Worm (Caenorhabditis elegans) whole organism, L4 larva: Measurements from ENCODE around the gene F52H2.3.

Experiments
- F44E2.7 ChIP-seq: fragments of 200-800 bp; sonication (Bioruptor generic); IDR thresholded peaks from 2 replicates; pipeline ENCODE4 v2.1.2; 2022; ENCODE audit warnings: missing genetic modification characterization, missing compliant biosample characterization
- R02D3.7 ChIP-seq: fragments of 150-350 bp; sonication (generic microtip); optimal IDR thresholded peaks from 3 replicates; lab custom pipeline; 2014; ENCODE audit warnings: missing biosample characterization, missing genetic modification characterization
- Y48G9A.11 ChIP-seq: fragments of 200-800 bp; sonication (Bioruptor generic); IDR thresholded peaks from 2 replicates; pipeline ENCODE4 v1.3.6; 2022; ENCODE audit warnings: missing genetic modification reagents, missing genetic modification characterization, missing compliant biosample characterization
- ZK546.5 ChIP-seq, 2 experiments: sonication (generic microtip); optimal IDR thresholded peaks; 2 replicates each; lab custom pipeline; 2017; ENCODE audit warnings: missing biosample characterization in 2 of 2, missing genetic modification characterization in 2 of 2
- ama-1 ChIP-seq: fragments of 150-350 bp; optimal IDR thresholded peaks from 2 replicates; lab custom pipeline; 2014; ENCODE audit warnings: inconsistent platforms, mixed read lengths
- ces-1 ChIP-seq: fragments of 150-350 bp; sonication (generic microtip); optimal IDR thresholded peaks from 4 replicates; lab custom pipeline; 2014; ENCODE audit warnings: missing biosample characterization, missing genetic modification reagents, missing genetic modification characterization
- ctbp-1 ChIP-seq: fragments of 200-800 bp; sonication (Bioruptor generic); IDR thresholded peaks from 2 replicates; pipeline ENCODE4 v1.3.6; 2022; ENCODE audit warnings: missing genetic modification reagents, missing genetic modification characterization, missing compliant biosample characterization
- daf-8 ChIP-seq: fragments of 200-800 bp; sonication (Bioruptor generic); IDR thresholded peaks from 2 replicates; pipeline ENCODE4 v1.3.6; 2022; ENCODE audit warnings: missing genetic modification characterization, missing compliant biosample characterization
- fkh-10 ChIP-seq: fragments of 150-350 bp; optimal IDR thresholded peaks from 2 replicates; lab custom pipeline; 2014; ENCODE audit warnings: missing biosample characterization, missing genetic modification reagents, missing genetic modification characterization
- lin-1 ChIP-seq: fragments of 200-800 bp; sonication (Bioruptor generic); IDR thresholded peaks from 2 replicates; pipeline ENCODE4 v1.3.6; 2022; ENCODE audit warnings: missing genetic modification reagents, missing genetic modification characterization, missing compliant biosample characterization
- lin-13 ChIP-seq: fragments of 150-350 bp; optimal IDR thresholded peaks from 2 replicates; lab custom pipeline; 2014; ENCODE audit warnings: missing biosample characterization, missing genetic modification reagents, missing genetic modification characterization
- lir-3 ChIP-seq: sonication (generic microtip); optimal IDR thresholded peaks from 2 replicates; lab custom pipeline; 2016; ENCODE audit warnings: mild to moderate bottlenecking, missing genetic modification characterization, missing compliant biosample characterization
- mep-1 ChIP-seq: fragments of 150-350 bp; sonication (generic microtip); optimal IDR thresholded peaks from 3 replicates; lab custom pipeline; 2014; ENCODE audit warnings: missing biosample characterization, missing genetic modification characterization
- mxl-2 ChIP-seq: fragments of 200-800 bp; sonication (Bioruptor generic); conservative IDR thresholded peaks from 2 replicates; pipeline ENCODE4 v1.3.6; 2022; ENCODE audit warnings: missing genetic modification reagents, missing genetic modification characterization, missing compliant biosample characterization
- nhr-48 ChIP-seq: sonication (generic microtip); optimal IDR thresholded peaks from 2 replicates; lab custom pipeline; 2016; ENCODE audit warnings: mild to moderate bottlenecking, missing genetic modification characterization, missing compliant biosample characterization
- nhr-6 ChIP-seq: fragments of 150-350 bp; optimal IDR thresholded peaks from 2 replicates; lab custom pipeline; 2014; ENCODE audit warnings: missing biosample characterization, missing genetic modification characterization
- pha-4 ChIP-seq, 2 experiments: fragments of 150-350 bp in 1 of 2; fragments of 200-800 bp in 1 of 2; sonication (Bioruptor generic) in 1 of 2; IDR thresholded peaks in 1 of 2; optimal IDR thresholded peaks in 1 of 2; 2 replicates each; pipeline versions ENCODE4 v1.3.6 to Lab custom; 2014 to 2022; ENCODE audit warnings: missing genetic modification characterization in 2 of 2, missing genetic modification reagents in 2 of 2, missing biosample characterization in 1 of 2, missing compliant biosample characterization in 1 of 2
- rbr-2 ChIP-seq: sonication (generic microtip); optimal IDR thresholded peaks from 2 replicates; lab custom pipeline; 2016; ENCODE audit warnings: missing genotype, missing genetic modification characterization, missing compliant biosample characterization
- set-16 ChIP-seq: fragments of 200-800 bp; sonication (Bioruptor generic); IDR thresholded peaks from 2 replicates; pipeline ENCODE4 v1.3.6; 2022; ENCODE audit warnings: missing genetic modification reagents, missing genetic modification characterization, missing compliant biosample characterization
- snpc-1.2 ChIP-seq: fragments of 200-800 bp; sonication (Bioruptor generic); IDR thresholded peaks from 2 replicates; pipeline ENCODE4 v1.3.6; 2022; ENCODE audit warnings: missing genetic modification reagents, missing genetic modification characterization, missing compliant biosample characterization

Gene F52H2.3

DNA sequence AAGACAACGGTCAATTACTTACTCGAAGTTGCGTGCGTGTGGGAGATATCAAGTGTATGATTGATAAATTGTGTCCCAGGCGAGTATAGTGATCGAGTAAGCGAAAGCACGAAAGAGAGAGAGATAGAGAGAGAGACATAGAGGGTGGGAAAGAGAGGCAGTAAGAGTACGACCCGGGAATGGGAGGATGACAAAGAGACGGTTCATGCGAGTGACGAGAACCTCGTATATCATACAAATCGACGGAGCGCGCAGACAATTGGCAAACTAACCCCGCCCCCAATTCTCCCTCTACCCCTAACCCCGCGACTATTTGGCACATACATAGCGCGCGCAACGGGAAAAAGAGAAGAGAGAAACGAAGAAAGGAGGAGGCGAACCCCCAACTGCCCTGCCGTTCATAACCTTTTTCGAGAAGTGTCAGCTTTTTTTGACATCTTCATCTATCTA lies 45.0 kb downstream of the F52H2.3 start, which contains the start of gene rabr-1 (continued):
- no peak for TF ChIP-seq lir-3
- no peak for TF ChIP-seq nhr-48 (tag; lab: Kevin White, UChicago)
- no peak for TF ChIP-seq snpc-1.2
- peak; percentile 33; the same call in 1 of the 2 replicates for TF ChIP-seq pha-4 (GFP tag; IDR thresholded peaks at IDR 0.05; lab: Robert Waterston, UW)
- no peak for TF ChIP-seq pha-4 (tag; optimal IDR thresholded peaks at IDR 0.05; lab: Kevin White, UChicago)
- peak; percentile 66 for TF ChIP-seq mep-1 (tag; lab: Kevin White, UChicago)

DNA sequence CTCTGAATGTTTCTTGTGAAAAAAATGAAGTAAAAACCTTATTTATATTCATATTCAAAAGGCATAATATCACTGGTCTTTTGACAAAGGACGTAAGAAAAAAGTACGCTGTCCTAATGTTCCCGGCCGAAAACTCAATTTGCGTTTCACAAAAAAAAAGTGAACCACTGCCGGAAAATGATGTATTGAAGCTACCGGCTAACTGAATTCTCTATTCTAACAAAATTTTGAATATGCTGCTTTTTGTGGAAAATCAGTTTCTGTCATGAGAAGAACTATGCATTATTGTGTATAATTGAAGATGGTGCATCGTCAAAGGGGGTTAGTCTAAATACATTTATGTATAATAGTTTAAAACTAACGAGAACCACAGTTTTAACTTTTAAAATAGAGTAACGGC lies 46.6 kb downstream of the F52H2.3 start:
- TF ChIP-seq ama-1 (lab: Kevin White, UChicago) (no peak), nhr-6 (tag; lab: Kevin White, UChicago) (no peak), R02D3.7 (no peak), Y48G9A.11 (GFP tag; lab: Robert Waterston, UW) (no peak), lin-1 (GFP tag; lab: Robert Waterston, UW) (no peak), mxl-2 (no peak), daf-8 (GFP tag; lab: Robert Waterston, UW) (no peak), ZK546.5 (tag; optimal IDR thresholded peaks at IDR 0.05; lab: Kevin White, UChicago) (no peak), ctbp-1 (GFP tag; lab: Robert Waterston, UW) (peak; percentile 46; the same call in 1 of the 2 replicates), ces-1 (GFP tag; lab: Kevin White, UChicago) (peak; percentile 62), rbr-2 (tag; lab: Kevin White, UChicago) (no peak), fkh-10 (peak; percentile 81), lin-13 (no peak)

DNA sequence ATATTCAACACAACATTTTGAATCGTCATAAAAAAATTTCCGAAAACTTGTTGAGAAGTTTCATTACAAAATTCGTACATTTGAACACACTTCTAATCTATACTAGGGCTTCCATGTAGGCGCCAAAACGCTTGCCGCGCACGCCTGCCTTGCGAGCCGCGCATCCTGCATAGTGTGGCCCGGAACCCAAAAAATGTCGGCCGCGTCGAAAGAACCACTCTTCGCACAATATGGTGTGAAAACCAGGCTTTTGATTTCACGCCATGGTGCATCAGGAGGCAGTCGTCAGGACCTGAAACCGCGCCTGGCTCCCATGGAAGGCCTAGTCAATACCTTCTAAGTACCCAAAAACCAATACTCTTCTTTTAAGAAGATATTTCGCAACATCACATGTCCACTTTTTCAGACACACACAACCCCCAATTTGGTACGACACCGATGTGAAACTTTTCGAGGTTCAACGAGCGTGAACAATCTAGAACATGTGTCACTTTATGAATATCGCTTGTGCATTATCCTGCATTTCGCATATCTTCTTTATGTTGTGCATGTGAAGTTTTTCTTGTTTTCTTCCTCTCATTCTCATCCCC lies 47.2 kb downstream of the F52H2.3 start:
- TF ChIP-seq F44E2.7 (GFP tag; lab: Robert Waterston, UW) (no peak), set-16 (GFP tag; lab: Robert Waterston, UW) (peak; percentile 36; the same call in 1 of the 2 replicates)
